Fruit fly (Drosophila melanogaster): Measurements from ENCODE around the gene Tango2.

DNA sequence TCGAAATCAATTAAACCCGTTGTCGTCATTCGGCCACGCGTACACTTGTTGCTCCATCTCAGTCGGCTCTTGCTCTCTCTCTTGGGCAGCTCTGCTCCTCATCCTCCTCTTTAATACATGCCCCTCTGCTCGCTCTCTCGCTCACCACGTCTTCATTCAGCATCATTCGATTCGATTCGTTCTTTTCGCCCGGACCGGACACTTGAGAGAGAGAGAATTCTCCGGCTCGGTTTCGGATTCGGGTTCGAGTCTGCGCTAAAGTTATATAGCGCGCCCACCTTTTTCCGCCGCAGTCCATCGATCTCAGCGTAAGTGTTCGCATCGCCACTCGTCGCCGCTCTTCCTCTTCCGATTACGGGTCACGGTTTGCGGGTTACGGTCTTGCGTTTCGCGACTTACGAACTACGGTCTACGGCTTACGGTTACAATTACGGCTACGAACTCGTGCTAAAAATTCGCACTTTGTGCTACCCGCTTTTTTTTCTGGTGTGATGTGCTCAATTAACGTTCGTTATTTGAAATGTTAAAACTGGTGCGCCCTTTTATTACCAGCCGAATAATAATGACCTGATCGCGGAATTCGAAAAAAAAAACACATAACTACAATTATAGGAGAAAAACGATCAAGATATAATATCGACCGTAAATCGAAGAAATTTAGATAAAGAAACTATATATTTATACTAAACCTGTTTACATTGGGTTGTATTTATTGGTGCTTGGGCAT, 25.3 kb downstream of the Tango2 start:
- no peak for TF ChIP-seq insv (optimal IDR thresholded peaks at IDR 0.05)
- TF ChIP-seq psq (optimal IDR thresholded peaks at IDR 0.05): no peak
- TF ChIP-seq h (optimal IDR thresholded peaks at IDR 0.05): no peak
- no peak for TF ChIP-seq Myc (optimal IDR thresholded peaks at IDR 0.05)
- no peak for TF ChIP-seq ttk (optimal IDR thresholded peaks at IDR 0.05)

Measured in Kc167 (cell line).